Fruit fly (Drosophila melanogaster) S2 (cell line): ENCODE results near the gene Awh.

Experiments
- CG8478 ChIP-seq: fragments of >200 bp; optimal IDR thresholded peaks from 2 replicates; lab custom pipeline; 2018
- CTCF ChIP-seq, 2 experiments: fragments of >200 bp; optimal IDR thresholded peaks; 2 replicates each; lab custom pipeline; 2018

The Awh gene

dm6 chr3L:3824790-3825484 is 21.1 kb upstream of the Awh start, which contains the start of gene Rdh:
Rdh (plus strand) TSS chr3L:3825449.
- TF ChIP-seq CTCF (optimal IDR thresholded peaks at IDR 0.05; lab: Kevin White, UChicago) (no peak), CG8478 (lab: Kevin White, UChicago) (no peak)

- no peak for TF ChIP-seq CTCF (optimal IDR thresholded peaks at IDR 0.05; lab: Kevin White, UChicago)
- TF ChIP-seq CG8478 (lab: Kevin White, UChicago): no peak
Observed at dm6 chr3L:3825485-3825813, 20.6 kb upstream of the Awh start.

- TF ChIP-seq CG8478 (lab: Kevin White, UChicago) (no peak), CTCF (optimal IDR thresholded peaks at IDR 0.05; lab: Kevin White, UChicago) (no peak)
Observed at dm6 chr3L:3825884-3826283, 20.1 kb upstream of the Awh start.

- TF ChIP-seq CTCF (optimal IDR thresholded peaks at IDR 0.05; lab: Kevin White, UChicago): no peak
- TF ChIP-seq CG8478 (lab: Kevin White, UChicago): no peak
Observed at dm6 chr3L:3826541-3826940, 19.5 kb upstream of the Awh start.

dm6 chr3L:3828111-3828510 is 17.9 kb upstream of the Awh start:
- TF ChIP-seq CTCF (optimal IDR thresholded peaks at IDR 0.05; lab: Kevin White, UChicago): no peak
- TF ChIP-seq CG8478 (lab: Kevin White, UChicago): no peak

dm6 chr3L:3842981-3843701 is 2.9 kb upstream of the Awh start:
- TF ChIP-seq CTCF (optimal IDR thresholded peaks at IDR 0.05; lab: Kevin White, UChicago): no peak
- no peak for TF ChIP-seq CG8478 (lab: Kevin White, UChicago)

- no peak for TF ChIP-seq CTCF (optimal IDR thresholded peaks at IDR 0.05; lab: Kevin White, UChicago)
- no peak for TF ChIP-seq CG8478 (lab: Kevin White, UChicago)
Observed at dm6 chr3L:3847810-3848326, 1.9 kb downstream of the Awh start.

- TF ChIP-seq CTCF (optimal IDR thresholded peaks at IDR 0.05; lab: Kevin White, UChicago): no peak
- TF ChIP-seq CG8478 (lab: Kevin White, UChicago): no peak
Observed at dm6 chr3L:3848687-3849270, 2.8 kb downstream of the Awh start.

dm6 chr3L:3849763-3850162 is 3.8 kb downstream of the Awh start:
- TF ChIP-seq CG8478 (lab: Kevin White, UChicago): no peak
- no peak for TF ChIP-seq CTCF (optimal IDR thresholded peaks at IDR 0.05; lab: Kevin White, UChicago)

- TF ChIP-seq CG8478 (lab: Kevin White, UChicago) (no peak), CTCF (optimal IDR thresholded peaks at IDR 0.05; lab: Kevin White, UChicago) (no peak)
Observed at dm6 chr3L:3850477-3850876, 4.5 kb downstream of the Awh start.

dm6 chr3L:3851048-3851447 is 5.0 kb downstream of the Awh start:
- TF ChIP-seq CG8478 (lab: Kevin White, UChicago) (no peak), CTCF (optimal IDR thresholded peaks at IDR 0.05; lab: Kevin White, UChicago) (no peak)

dm6 chr3L:3851847-3852246 is 5.8 kb downstream of the Awh start:
- TF ChIP-seq CTCF (optimal IDR thresholded peaks at IDR 0.05; lab: Kevin White, UChicago) (no peak), CG8478 (lab: Kevin White, UChicago) (no peak)

dm6 chr3L:3852842-3853241 is 6.8 kb downstream of the Awh start:
- TF ChIP-seq CTCF (optimal IDR thresholded peaks at IDR 0.05; lab: Kevin White, UChicago): no peak
- no peak for TF ChIP-seq CG8478 (lab: Kevin White, UChicago)

dm6 chr3L:3855194-3855980 is 9.4 kb downstream of the Awh start:
- no peak for TF ChIP-seq CTCF (optimal IDR thresholded peaks at IDR 0.05; lab: Kevin White, UChicago)
- no peak for TF ChIP-seq CG8478 (lab: Kevin White, UChicago)
